Worm (Caenorhabditis elegans): Measurements from ENCODE around the gene F14H12.7.

ce11 chrX:4317095-4317494, 45.3 kb downstream of the F14H12.7 start:
- no peak for TF ChIP-seq ama-1 (optimal IDR thresholded peaks at IDR 0.05)
- no peak for TF ChIP-seq pes-1 (GFP tag; IDR thresholded peaks at IDR 0.05)
- no peak for TF ChIP-seq hnd-1 (tag; optimal IDR thresholded peaks at IDR 0.05)
- TF ChIP-seq tbx-37 (GFP tag; conservative IDR thresholded peaks at IDR 0.05): no peak
- no peak for TF ChIP-seq tbx-11 (GFP tag; IDR thresholded peaks at IDR 0.05)
- TF ChIP-seq hmbx-1 (tag; optimal IDR thresholded peaks at IDR 0.05): no peak
- TF ChIP-seq ceh-36 (tag; optimal IDR thresholded peaks at IDR 0.05): no peak
- no peak for TF ChIP-seq flt-1 (GFP tag; IDR thresholded peaks at IDR 0.05)

Measured in whole organism, early embryonic.